Worm (Caenorhabditis elegans) whole organism, late embryonic: ENCODE results near the gene nhr-90.
"Not testable (repeated sequence)": the region's sequence is repeated elsewhere in the genome, so short reads cannot be mapped to it uniquely, and the experiment has no call there.

ENCODE experiments used
- K02D7.2 ChIP-seq: sonication (generic microtip); optimal IDR thresholded peaks from 2 replicates; lab custom pipeline; 2017; ENCODE audit warnings: mild to moderate bottlenecking, missing genetic modification characterization, missing compliant biosample characterization
- T23F11.4 ChIP-seq: fragments of 200-800 bp; sonication (Bioruptor generic); optimal IDR thresholded peaks from 2 replicates; lab custom pipeline; 2018; ENCODE audit warnings: mild to moderate bottlenecking, missing genetic modification characterization, missing compliant biosample characterization
- ahr-1 ChIP-seq: sonication (generic microtip); optimal IDR thresholded peaks from 2 replicates; lab custom pipeline; 2016; ENCODE audit warnings: missing genetic modification characterization, missing compliant biosample characterization
- ama-1 ChIP-seq: fragments of 150-350 bp; optimal IDR thresholded peaks from 2 replicates; lab custom pipeline; 2014
- ceh-18 ChIP-seq: sonication (generic microtip); optimal IDR thresholded peaks from 2 replicates; lab custom pipeline; 2016; ENCODE audit warnings: missing genetic modification characterization, missing compliant biosample characterization
- ceh-6 ChIP-seq: fragments of 200-800 bp; sonication (Bioruptor generic); optimal IDR thresholded peaks from 2 replicates; lab custom pipeline; 2018; ENCODE audit warnings: mild to moderate bottlenecking, missing genetic modification characterization, missing compliant biosample characterization
- che-1 ChIP-seq: sonication (generic microtip); optimal IDR thresholded peaks from 2 replicates; lab custom pipeline; 2016; ENCODE audit warnings: mild to moderate bottlenecking, missing genetic modification characterization, missing compliant biosample characterization
- dmd-4 ChIP-seq: sonication (generic microtip); optimal IDR thresholded peaks from 2 replicates; lab custom pipeline; 2016; ENCODE audit warnings: borderline replicate concordance, missing genetic modification characterization, missing compliant biosample characterization
- ets-4 ChIP-seq: sonication (generic microtip); optimal IDR thresholded peaks from 2 replicates; lab custom pipeline; 2016; ENCODE audit warnings: missing genetic modification characterization, missing compliant biosample characterization
- fax-1 ChIP-seq: sonication (generic microtip); optimal IDR thresholded peaks from 2 replicates; lab custom pipeline; 2016; ENCODE audit warnings: missing genotype, missing genetic modification characterization, missing compliant biosample characterization
- hlh-30 ChIP-seq: sonication (generic microtip); optimal IDR thresholded peaks from 2 replicates; lab custom pipeline; 2017; ENCODE audit warnings: antibody characterized with exemption, missing genetic modification characterization, missing compliant biosample characterization; ENCODE audit not compliant: insufficient read depth
- madf-2 ChIP-seq: sonication (generic microtip); optimal IDR thresholded peaks from 2 replicates; lab custom pipeline; 2017; ENCODE audit warnings: missing genetic modification characterization, missing compliant biosample characterization
- nhr-11 ChIP-seq: fragments of 150-350 bp; optimal IDR thresholded peaks from 2 replicates; lab custom pipeline; 2014; ENCODE audit warnings: missing biosample characterization, missing genetic modification characterization
- ref-2 ChIP-seq: sonication (generic microtip); optimal IDR thresholded peaks from 2 replicates; lab custom pipeline; 2016; ENCODE audit warnings: missing genetic modification characterization, missing compliant biosample characterization
- sdc-2 ChIP-seq: sonication (generic microtip); optimal IDR thresholded peaks from 2 replicates; lab custom pipeline; 2016; ENCODE audit warnings: missing genotype, missing genetic modification characterization, missing compliant biosample characterization
- sox-2 ChIP-seq: fragments of 200-800 bp; sonication (Bioruptor generic); IDR thresholded peaks from 2 replicates; pipeline ENCODE4 v1.3.6; 2022; ENCODE audit warnings: missing genetic modification reagents, missing genetic modification characterization, missing compliant biosample characterization
- sox-4 ChIP-seq: sonication (generic microtip); optimal IDR thresholded peaks from 2 replicates; lab custom pipeline; 2017; ENCODE audit warnings: mild to moderate bottlenecking, missing genetic modification characterization, inconsistent platforms, missing compliant biosample characterization
- tbx-2 ChIP-seq: sonication (generic microtip); optimal IDR thresholded peaks from 2 replicates; lab custom pipeline; 2016; ENCODE audit warnings: missing genetic modification characterization, missing compliant biosample characterization
- unc-3 ChIP-seq, 2 experiments: fragments of 200-800 bp in 1 of 2; sonication (Bioruptor generic) in 1 of 2; sonication (generic microtip) in 1 of 2; conservative IDR thresholded peaks in 1 of 2; optimal IDR thresholded peaks in 1 of 2; 2 replicates each; pipeline versions ENCODE4 v1.3.6 to Lab custom; 2016 to 2022; ENCODE audit warnings: missing compliant biosample characterization in 2 of 2, missing genetic modification characterization in 2 of 2, missing genetic modification reagents in 1 of 2
- unc-55 ChIP-seq: sonication (generic microtip); optimal IDR thresholded peaks from 2 replicates; lab custom pipeline; 2017; ENCODE audit warnings: missing biosample characterization, missing genetic modification reagents, missing genetic modification characterization
- zip-5 ChIP-seq: sonication (generic microtip); optimal IDR thresholded peaks from 2 replicates; lab custom pipeline; 2016; ENCODE audit warnings: missing genetic modification characterization, missing compliant biosample characterization

nhr-90 gene

ce11 chrV:655823-656222 lies 45.5 kb downstream of the nhr-90 start, which contains the start of gene srh-245 (continued):
- TF ChIP-seq che-1: no peak
- TF ChIP-seq madf-2 (tag; lab: Kevin White, UChicago): no peak

- no peak for TF ChIP-seq tbx-2 (tag; lab: Kevin White, UChicago)
- no peak for TF ChIP-seq unc-3 (GFP tag; conservative IDR thresholded peaks at IDR 0.05; lab: Robert Waterston, UW)
- TF ChIP-seq unc-3 (tag; optimal IDR thresholded peaks at IDR 0.05; lab: Kevin White, UChicago): no peak
- no peak for TF ChIP-seq ahr-1 (tag; lab: Kevin White, UChicago)
Measured at ce11 chrV:657678-658077, 47.4 kb downstream of the nhr-90 start, which contains the start of gene srh-246. TSS of gene srh-246 (minus strand) at chrV:657778.

DNA sequence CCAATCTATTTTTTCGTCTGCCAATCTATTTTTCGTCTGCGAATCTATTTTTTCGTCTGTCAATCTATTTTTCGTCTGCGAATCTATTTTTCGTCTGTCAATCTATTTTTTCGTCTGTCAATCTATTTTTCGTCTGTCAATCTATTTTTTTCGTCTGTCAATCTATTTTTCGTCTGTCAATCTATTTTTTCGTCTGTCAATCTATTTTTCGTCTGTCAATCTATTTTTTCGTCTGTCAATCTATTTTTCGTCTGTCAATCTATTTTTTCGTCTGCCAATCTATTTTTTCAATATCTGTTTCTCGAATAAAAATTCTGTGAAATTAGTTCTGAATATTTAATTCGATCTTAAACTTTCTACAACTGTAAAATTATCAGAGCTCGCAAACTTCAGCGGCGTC lies 47.8 kb downstream of the nhr-90 start:
- TF ChIP-seq unc-3 (GFP tag; conservative IDR thresholded peaks at IDR 0.05; lab: Robert Waterston, UW): 0 out of 2 replicates have a peak, but pooled peaks have one; percentile 49
- TF ChIP-seq unc-3 (tag; optimal IDR thresholded peaks at IDR 0.05; lab: Kevin White, UChicago): not testable (repeated sequence)

DNA sequence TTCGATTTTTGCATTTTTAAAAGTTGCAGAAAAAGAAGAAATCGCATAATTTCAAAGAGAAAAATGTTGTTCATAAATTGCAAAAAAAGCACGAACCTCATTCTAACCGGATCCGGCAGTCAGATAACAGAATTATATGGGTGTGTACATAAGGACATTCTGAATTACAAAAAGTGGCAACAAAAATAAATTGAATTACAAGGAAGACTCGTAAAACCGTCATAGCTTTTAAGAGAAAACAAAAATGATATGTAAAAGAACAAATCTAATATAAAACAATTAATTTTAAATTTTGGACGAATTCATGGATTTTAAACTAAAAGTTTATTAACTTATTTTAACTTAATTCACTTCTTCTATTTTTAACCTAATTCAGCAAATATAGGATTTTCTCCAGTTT lies 49.9 kb downstream of the nhr-90 start, which contains the start of gene F31F4.17:
TSS of gene F31F4.17 (minus strand) at position 101 of the 400 bp plus-strand sequence.
- no peak for TF ChIP-seq zip-5
- no peak for TF ChIP-seq sox-4 (tag; lab: Kevin White, UChicago)
- TF ChIP-seq T23F11.4 (GFP tag; lab: Kevin White, UChicago): no peak
- TF ChIP-seq hlh-30 (tag; lab: Kevin White, UChicago): no peak
- no peak for TF ChIP-seq nhr-11
- TF ChIP-seq sox-2 (GFP tag; lab: Robert Waterston, UW): no peak
- TF ChIP-seq che-1: no peak
- no peak for TF ChIP-seq K02D7.2 (tag; lab: Kevin White, UChicago)
- no peak for TF ChIP-seq ets-4
- no peak for TF ChIP-seq ref-2
- TF ChIP-seq ceh-18 (tag; lab: Kevin White, UChicago): no peak
- TF ChIP-seq unc-55: no peak
- TF ChIP-seq ceh-6 (GFP tag; lab: Kevin White, UChicago): no peak
- TF ChIP-seq dmd-4 (tag; lab: Kevin White, UChicago): no peak
- TF ChIP-seq fax-1 (tag; lab: Kevin White, UChicago): no peak
- no peak for TF ChIP-seq sdc-2 (tag; lab: Kevin White, UChicago)
- no peak for TF ChIP-seq tbx-2 (tag; lab: Kevin White, UChicago)
- TF ChIP-seq ama-1 (lab: Kevin White, UChicago): no peak
